Worm (Caenorhabditis elegans): Measurements from ENCODE around the gene ttr-23.

DNA sequence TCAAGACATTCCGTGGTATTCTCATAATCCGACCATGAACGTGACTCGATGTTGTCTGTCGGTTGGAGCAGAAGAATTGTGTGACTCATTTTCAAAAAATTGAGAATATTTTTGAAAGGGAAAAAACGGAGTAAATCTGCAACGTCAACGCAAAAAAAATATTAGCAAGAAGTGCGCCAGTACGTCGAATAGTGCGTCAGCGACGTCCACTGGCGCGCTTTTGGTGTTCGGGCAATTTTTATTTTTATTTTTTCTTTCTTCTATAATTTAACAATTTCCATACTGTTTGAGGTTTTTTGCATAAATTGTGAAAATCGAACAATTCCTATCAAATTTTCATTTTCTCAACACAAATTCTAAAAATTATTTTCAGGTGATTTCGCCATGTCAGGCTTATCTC, 10.7 kb downstream of the ttr-23 start, which contains the start of the genes erh-1 and lpd-9:
- TF ChIP-seq W03F9.2 (tag; optimal IDR thresholded peaks at IDR 0.05) (peak; percentile 76), dao-5 (tag; optimal IDR thresholded peaks at IDR 0.05) (no peak), him-1 (tag; optimal IDR thresholded peaks at IDR 0.05) (no peak)
